Fruit fly (Drosophila melanogaster): ENCODE measurements around the gene CG43373.

DNA sequence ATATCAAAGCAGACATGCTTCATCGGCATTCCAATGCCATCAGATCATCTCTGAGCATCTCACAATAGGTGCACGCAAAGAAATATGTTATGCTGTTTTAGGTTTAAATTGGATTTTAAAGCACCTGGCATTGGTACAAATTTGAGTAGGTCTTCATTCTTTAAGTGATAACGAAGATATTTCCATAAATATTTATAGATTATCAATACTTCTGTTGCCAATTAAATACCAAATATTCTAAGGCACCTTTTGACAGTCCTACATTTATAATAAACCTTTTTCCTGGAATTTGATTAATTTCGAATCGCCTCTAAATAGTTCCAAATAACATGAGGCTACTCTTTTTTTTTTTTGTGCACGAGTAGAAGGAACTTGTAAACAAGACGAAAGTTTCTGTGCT is 69.0 kb downstream of the CG43373 start:
- TF ChIP-seq Clk (GFP tag; optimal IDR thresholded peaks at IDR 0.05) (no peak), Hr96 (GFP tag; optimal IDR thresholded peaks at IDR 0.05) (no peak), CG11617 (GFP tag; optimal IDR thresholded peaks at IDR 0.05) (no peak), Crg-1 (GFP tag; optimal IDR thresholded peaks at IDR 0.05) (no peak), kay (GFP tag; ENCODE audit: borderline replicate concordance) (no peak), toe (GFP tag; optimal IDR thresholded peaks at IDR 0.05) (no peak), CG14711 (tag; optimal IDR thresholded peaks at IDR 0.05) (no peak), pad (GFP tag; optimal IDR thresholded peaks at IDR 0.05) (no peak), ovo (GFP tag; optimal IDR thresholded peaks at IDR 0.05) (no peak), bab1 (GFP tag; optimal IDR thresholded peaks at IDR 0.05) (no peak), CG1620 (GFP tag; optimal IDR thresholded peaks at IDR 0.05) (no peak), CG12768 (GFP tag; optimal IDR thresholded peaks at IDR 0.05) (no peak), CG7045 (GFP tag; optimal IDR thresholded peaks at IDR 0.05) (no peak)

Data from whole organism, adult.